Worm (Caenorhabditis elegans): ENCODE measurements around the gene F40G12.10.

The F40G12.10 gene

DNA sequence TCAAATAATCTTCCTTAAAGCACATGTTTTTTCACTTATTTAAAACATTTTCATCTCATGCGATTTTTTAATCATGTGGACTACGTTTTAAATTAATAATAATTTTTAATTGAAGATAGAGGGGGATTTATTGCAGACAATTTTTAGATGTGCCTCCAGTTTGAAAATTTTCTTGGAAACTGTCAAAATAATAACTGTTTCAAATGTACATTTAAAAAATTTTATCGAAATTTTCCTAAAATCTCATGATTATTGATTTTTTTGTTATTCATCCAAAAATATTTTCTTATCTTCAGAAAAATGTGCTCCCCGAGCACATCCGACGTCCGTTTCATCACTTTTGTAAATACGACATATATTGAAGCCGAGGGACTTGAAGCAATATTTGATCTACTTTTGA lies 26.5 kb upstream of the F40G12.10 start, which contains the start of gene sre-8:
Gene sre-8 (plus strand): TSS at position 301 of the 400 bp plus-strand sequence.
- no peak for TF ChIP-seq syd-9 (tag; optimal IDR thresholded peaks at IDR 0.05)
- no peak for TF ChIP-seq unc-55 (GFP tag; optimal IDR thresholded peaks at IDR 0.05)
- no peak for TF ChIP-seq ref-2 (tag; optimal IDR thresholded peaks at IDR 0.05)
- no peak for TF ChIP-seq nhr-232 (tag; optimal IDR thresholded peaks at IDR 0.05)
- no peak for TF ChIP-seq unc-3 (GFP tag; conservative IDR thresholded peaks at IDR 0.05)
- no peak for TF ChIP-seq unc-3 (tag; optimal IDR thresholded peaks at IDR 0.05)
- no peak for TF ChIP-seq ceh-9 (tag; optimal IDR thresholded peaks at IDR 0.05)
- no peak for TF ChIP-seq ceh-22 (tag; optimal IDR thresholded peaks at IDR 0.05)
- TF ChIP-seq tbx-7 (tag; optimal IDR thresholded peaks at IDR 0.05): no peak
- no peak for TF ChIP-seq pax-1 (tag; optimal IDR thresholded peaks at IDR 0.05)

- TF ChIP-seq elt-4 (tag; optimal IDR thresholded peaks at IDR 0.05): no peak
These were observed 22.5 kb upstream of the F40G12.10 start, which contains the start of gene F40G12.2 for ce11 chrV:14260831-14261230. F40G12.2 (minus strand) TSS chrV:14260931.

ce11 chrV:14267326-14267942 lies 15.9 kb upstream of the F40G12.10 start:
- TF ChIP-seq pax-1 (tag; optimal IDR thresholded peaks at IDR 0.05) (no peak), elt-2 (tag; optimal IDR thresholded peaks at IDR 0.05) (no peak), che-1 (tag; optimal IDR thresholded peaks at IDR 0.05) (no peak), K09A11.1 (tag; optimal IDR thresholded peaks at IDR 0.05; ENCODE audit: insufficient read depth) (no peak), npax-4 (tag; optimal IDR thresholded peaks at IDR 0.05) (no peak), nhr-232 (tag; optimal IDR thresholded peaks at IDR 0.05) (no peak), fkh-6 (tag; optimal IDR thresholded peaks at IDR 0.05) (no peak)

ce11 chrV:14268616-14269015 lies 14.7 kb upstream of the F40G12.10 start, which contains the start of gene F40G12.4:
F40G12.4 (minus strand) TSS chrV:14268716.
- TF ChIP-seq ceh-2 (tag; optimal IDR thresholded peaks at IDR 0.05): no peak
- no peak for TF ChIP-seq sdc-2 (tag; optimal IDR thresholded peaks at IDR 0.05)
- TF ChIP-seq lim-6 (tag; optimal IDR thresholded peaks at IDR 0.05): no peak
- no peak for TF ChIP-seq syd-9 (tag; optimal IDR thresholded peaks at IDR 0.05)
- TF ChIP-seq tbx-2 (tag; optimal IDR thresholded peaks at IDR 0.05): no peak
- TF ChIP-seq ceh-30 (tag; optimal IDR thresholded peaks at IDR 0.05): no peak
- no peak for TF ChIP-seq ttx-3 (tag; optimal IDR thresholded peaks at IDR 0.05)
- no peak for TF ChIP-seq eyg-1 (tag; optimal IDR thresholded peaks at IDR 0.05)
- TF ChIP-seq npax-4 (tag; optimal IDR thresholded peaks at IDR 0.05): no peak
- TF ChIP-seq ceh-45 (GFP tag; IDR thresholded peaks at IDR 0.05): no peak
- no peak for TF ChIP-seq hlh-15 (tag; optimal IDR thresholded peaks at IDR 0.05)
- TF ChIP-seq hlh-13 (GFP tag; optimal IDR thresholded peaks at IDR 0.05): no peak
- TF ChIP-seq ceh-22 (tag; optimal IDR thresholded peaks at IDR 0.05): no peak
- no peak for TF ChIP-seq ceh-31 (tag; optimal IDR thresholded peaks at IDR 0.05)

DNA sequence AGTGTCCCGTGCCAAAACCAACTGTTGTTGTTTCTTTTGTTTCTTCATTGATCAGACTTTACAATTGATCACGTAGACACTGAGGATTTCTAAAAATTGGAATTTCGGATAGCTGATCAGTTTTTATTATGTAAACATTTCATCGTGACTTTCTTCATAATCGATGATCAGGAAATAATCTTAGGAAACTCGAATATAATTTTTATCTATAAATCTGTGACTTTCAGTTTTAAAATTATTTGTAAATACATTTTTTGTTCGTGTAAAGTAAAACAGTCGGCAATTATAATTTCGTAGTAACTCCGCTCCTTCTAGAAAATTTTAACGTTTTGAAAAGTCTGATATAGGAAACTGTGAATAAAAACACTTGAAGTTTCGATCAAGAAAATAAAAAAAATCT lies 12.6 kb upstream of the F40G12.10 start, which contains the start of gene F40G12.5:
Gene F40G12.5 (minus strand): TSS at position 101 of the 400 bp plus-strand sequence.
- TF ChIP-seq ceh-45 (GFP tag; IDR thresholded peaks at IDR 0.05): no peak
- no peak for TF ChIP-seq ama-1 (optimal IDR thresholded peaks at IDR 0.05)
- TF ChIP-seq unc-55 (GFP tag; optimal IDR thresholded peaks at IDR 0.05): no peak
- TF ChIP-seq hlh-15 (tag; optimal IDR thresholded peaks at IDR 0.05): no peak
- TF ChIP-seq npax-4 (tag; optimal IDR thresholded peaks at IDR 0.05): no peak
- TF ChIP-seq fkh-10 (GFP tag; optimal IDR thresholded peaks at IDR 0.05): no peak
- TF ChIP-seq fkh-6 (tag; optimal IDR thresholded peaks at IDR 0.05): no peak
- TF ChIP-seq lin-11 (tag; optimal IDR thresholded peaks at IDR 0.05): no peak
- TF ChIP-seq ztf-16 (tag; optimal IDR thresholded peaks at IDR 0.05): no peak

DNA sequence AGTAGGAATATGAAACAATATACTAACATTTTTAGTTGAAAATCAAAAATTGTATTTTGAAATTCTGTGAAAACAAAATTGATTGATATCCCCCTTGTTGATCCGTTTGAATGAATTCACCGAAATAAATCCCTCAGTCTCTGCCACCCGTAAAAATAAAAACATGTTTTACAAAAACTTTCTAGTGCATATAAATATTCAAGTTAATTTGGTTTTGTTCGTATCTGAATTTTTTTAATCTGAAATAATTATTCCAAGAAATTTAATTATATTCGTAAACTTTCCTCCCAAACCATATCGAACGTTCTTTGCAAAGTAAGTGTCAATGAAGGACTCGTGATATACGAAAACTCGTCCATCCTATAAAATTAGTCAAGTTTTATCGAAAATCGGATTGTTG lies 10.3 kb upstream of the F40G12.10 start, which contains the start of gene F40G12.6:
Gene F40G12.6 (minus strand): TSS at position 101 of the 400 bp plus-strand sequence.
- no peak for TF ChIP-seq unc-42 (tag; optimal IDR thresholded peaks at IDR 0.05)
- TF ChIP-seq ceh-30 (tag; optimal IDR thresholded peaks at IDR 0.05): no peak
- TF ChIP-seq pros-1 (tag; optimal IDR thresholded peaks at IDR 0.05): no peak
- no peak for TF ChIP-seq pax-1 (tag; optimal IDR thresholded peaks at IDR 0.05)
- TF ChIP-seq K09A11.1 (tag; optimal IDR thresholded peaks at IDR 0.05; ENCODE audit: insufficient read depth): no peak
- TF ChIP-seq unc-55 (GFP tag; optimal IDR thresholded peaks at IDR 0.05): no peak
- TF ChIP-seq pat-9 (tag; optimal IDR thresholded peaks at IDR 0.05): no peak
- no peak for TF ChIP-seq npax-4 (tag; optimal IDR thresholded peaks at IDR 0.05)
- no peak for TF ChIP-seq lin-11 (tag; optimal IDR thresholded peaks at IDR 0.05)
- no peak for TF ChIP-seq K02D7.2 (tag; optimal IDR thresholded peaks at IDR 0.05)
- TF ChIP-seq ttx-3 (tag; optimal IDR thresholded peaks at IDR 0.05): no peak
- TF ChIP-seq odd-2 (tag; optimal IDR thresholded peaks at IDR 0.05): no peak
- TF ChIP-seq pha-2 (tag; optimal IDR thresholded peaks at IDR 0.05): no peak
- no peak for TF ChIP-seq fax-1 (tag; optimal IDR thresholded peaks at IDR 0.05)
- TF ChIP-seq nhr-11 (tag; optimal IDR thresholded peaks at IDR 0.05): no peak
- TF ChIP-seq ahr-1 (tag; optimal IDR thresholded peaks at IDR 0.05): no peak
